Worm (Caenorhabditis elegans) whole organism, late embryonic: ENCODE measurements around the gene T01D1.4.

ENCODE experiments used
- ceh-24 ChIP-seq: sonication (generic microtip); optimal IDR thresholded peaks from 2 replicates; lab custom pipeline; 2016; ENCODE audit warnings: mild to moderate bottlenecking, missing genetic modification characterization, missing compliant biosample characterization
- nhr-11 ChIP-seq: fragments of 150-350 bp; optimal IDR thresholded peaks from 2 replicates; lab custom pipeline; 2014; ENCODE audit warnings: missing biosample characterization, missing genetic modification characterization

DNA sequence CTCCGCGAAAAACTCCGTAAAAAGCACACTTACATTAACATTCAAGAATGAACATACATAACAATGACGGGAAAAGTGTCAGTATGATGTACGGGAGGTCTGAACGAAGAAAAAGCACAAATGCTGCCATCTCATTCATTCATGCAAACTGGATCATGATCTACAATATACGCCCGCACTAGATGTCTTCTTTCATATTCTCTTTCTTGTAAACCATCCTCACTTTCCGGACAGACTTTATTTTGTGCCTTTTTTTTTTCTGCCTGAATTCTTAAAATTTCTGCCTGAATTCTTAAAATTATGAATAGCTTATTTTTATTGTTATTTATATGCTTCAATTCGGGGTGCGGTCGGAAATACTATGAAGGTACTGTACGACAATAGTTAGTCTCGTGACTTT, 43.7 kb downstream of the T01D1.4 start, which contains the start of gene K10B4.1:
- TF ChIP-seq nhr-11 (tag; lab: Kevin White, UChicago) (no peak), ceh-24 (tag; lab: Kevin White, UChicago) (no peak)
